Worm (Caenorhabditis elegans) whole organism, late embryonic: Measurements from ENCODE around the gene F36F12.3.

Experiments
- F13H6.1 ChIP-seq: sonication (generic microtip); optimal IDR thresholded peaks from 2 replicates; lab custom pipeline; 2016; ENCODE audit warnings: missing genetic modification characterization, missing compliant biosample characterization
- K02D7.2 ChIP-seq: sonication (generic microtip); optimal IDR thresholded peaks from 2 replicates; lab custom pipeline; 2017; ENCODE audit warnings: mild to moderate bottlenecking, missing genetic modification characterization, missing compliant biosample characterization
- T23F11.4 ChIP-seq: fragments of 200-800 bp; sonication (Bioruptor generic); optimal IDR thresholded peaks from 2 replicates; lab custom pipeline; 2018; ENCODE audit warnings: mild to moderate bottlenecking, missing genetic modification characterization, missing compliant biosample characterization
- elt-4 ChIP-seq: sonication (generic microtip); optimal IDR thresholded peaks from 2 replicates; lab custom pipeline; 2016; ENCODE audit warnings: missing genetic modification characterization, missing compliant biosample characterization
- ets-4 ChIP-seq: sonication (generic microtip); optimal IDR thresholded peaks from 2 replicates; lab custom pipeline; 2016; ENCODE audit warnings: missing genetic modification characterization, missing compliant biosample characterization
- fkh-10 ChIP-seq: fragments of 150-350 bp; optimal IDR thresholded peaks from 2 replicates; lab custom pipeline; 2014; ENCODE audit warnings: missing biosample characterization, missing genetic modification reagents, missing genetic modification characterization
- lin-11 ChIP-seq: fragments of 200-800 bp; sonication (Bioruptor generic); optimal IDR thresholded peaks from 2 replicates; lab custom pipeline; 2018; ENCODE audit warnings: mild to moderate bottlenecking, missing genetic modification characterization, missing compliant biosample characterization
- pax-1 ChIP-seq: fragments of 150-350 bp; optimal IDR thresholded peaks from 2 replicates; lab custom pipeline; 2014; ENCODE audit warnings: missing biosample characterization, missing genetic modification characterization
- unc-55 ChIP-seq: sonication (generic microtip); optimal IDR thresholded peaks from 2 replicates; lab custom pipeline; 2017; ENCODE audit warnings: missing biosample characterization, missing genetic modification reagents, missing genetic modification characterization

DNA sequence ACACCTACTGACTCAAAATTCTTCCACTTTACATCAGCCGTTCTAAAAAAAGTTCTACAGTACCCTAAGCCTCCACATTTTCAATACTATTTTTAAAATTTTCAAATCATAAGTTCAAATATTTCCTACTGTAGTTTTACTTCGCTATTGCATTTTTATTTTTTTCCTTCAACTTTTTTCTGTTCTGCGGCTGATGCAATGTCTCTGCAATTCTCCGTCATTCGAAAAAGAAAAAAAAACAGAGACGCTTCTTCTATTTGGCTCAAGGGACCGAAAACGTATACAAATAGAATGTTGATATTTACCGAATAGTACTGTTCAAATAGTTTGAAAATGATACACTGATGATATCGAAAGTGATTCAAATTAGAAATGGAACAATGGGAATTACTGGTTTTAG is 52.7 kb downstream of the F36F12.3 start:
- TF ChIP-seq K02D7.2 (tag; lab: Kevin White, UChicago) (no peak), elt-4 (tag; lab: Kevin White, UChicago) (no peak), unc-55 (GFP tag; lab: Kevin White, UChicago) (no peak), ets-4 (tag; lab: Kevin White, UChicago) (no peak), pax-1 (tag; lab: Kevin White, UChicago) (no peak), fkh-10 (GFP tag; lab: Kevin White, UChicago) (no peak), lin-11 (tag; lab: Kevin White, UChicago) (no peak), T23F11.4 (GFP tag; lab: Kevin White, UChicago) (no peak), F13H6.1 (tag; lab: Kevin White, UChicago) (no peak)
